Fruit fly (Drosophila melanogaster) whole organism, larva: Measurements from ENCODE around the gene fok.

Experiments used
- noc ChIP-seq: fragments of 200-800 bp; sonication (Bioruptor generic); optimal IDR thresholded peaks from 3 replicates; lab custom pipeline; 2019; ENCODE audit warnings: missing biosample characterization, mild to moderate bottlenecking, missing genetic modification characterization, moderate library complexity

Gene fok

DNA sequence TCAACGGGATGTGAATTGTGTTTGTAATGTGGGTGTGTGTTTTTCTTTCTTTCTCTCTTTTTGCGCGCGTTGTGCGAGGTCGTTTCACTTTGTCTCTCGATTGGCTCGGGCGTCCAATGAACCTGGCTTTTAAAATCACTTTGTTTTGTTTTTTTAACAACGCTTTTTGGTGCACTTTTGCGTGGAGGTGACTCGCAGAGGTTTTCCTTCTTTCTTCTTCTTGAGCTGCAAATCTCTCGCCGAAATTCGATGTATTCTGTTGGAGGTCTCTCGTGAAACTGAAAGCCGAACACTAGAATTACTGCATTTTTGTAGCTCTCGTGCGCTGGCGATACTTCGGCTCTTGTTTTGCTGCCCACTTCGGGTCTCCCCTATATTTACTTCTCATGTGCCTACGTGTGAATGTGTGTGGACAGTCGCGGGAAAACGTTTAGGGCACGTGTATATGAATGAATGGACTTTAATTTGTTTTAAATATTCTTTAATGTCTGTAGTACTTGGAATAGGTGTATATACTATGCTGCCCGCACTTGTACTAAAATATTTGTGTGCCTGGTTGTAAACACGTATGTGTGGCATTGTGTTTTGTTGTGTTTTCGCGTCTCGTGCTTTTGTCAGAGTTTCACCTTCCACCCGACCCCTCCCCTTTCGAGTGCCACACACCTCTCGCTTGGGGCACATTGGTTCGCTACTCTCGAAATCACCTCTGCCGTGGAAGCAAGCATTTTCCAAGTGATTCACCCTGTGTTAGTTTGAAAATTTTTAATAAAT, at the start of gene fok:
TSS of gene fok (minus strand) at position 286 of the 771 bp plus-strand sequence.
- peak; percentile 98 for TF ChIP-seq noc

DNA sequence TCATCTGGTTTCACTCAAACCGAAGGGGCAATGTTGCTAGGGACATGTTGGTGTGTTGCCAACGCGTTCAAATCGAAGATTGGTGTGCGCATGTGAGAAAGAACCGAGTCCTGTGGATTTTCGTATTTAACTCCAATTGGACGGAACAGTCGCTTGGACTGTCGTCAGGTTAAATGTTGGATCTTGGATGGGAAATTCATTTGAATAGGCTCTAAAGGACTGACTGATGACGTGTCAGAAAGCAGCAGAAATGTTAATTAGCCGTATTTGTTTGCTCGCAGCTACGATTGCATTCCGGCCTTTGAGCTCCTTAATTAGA, 36.3 kb upstream of the fok start:
- TF ChIP-seq noc: no peak

- no peak for TF ChIP-seq noc
These were observed 35.7 kb upstream of the fok start for dm6 chr2L:20120388-20121232.

dm6 chr2L:20117752-20118151, 32.9 kb upstream of the fok start:
- TF ChIP-seq noc: no peak

dm6 chr2L:20115865-20116264, 31.0 kb upstream of the fok start:
- no peak for TF ChIP-seq noc

dm6 chr2L:20106595-20106994, 21.7 kb upstream of the fok start:
- TF ChIP-seq noc: no peak

DNA sequence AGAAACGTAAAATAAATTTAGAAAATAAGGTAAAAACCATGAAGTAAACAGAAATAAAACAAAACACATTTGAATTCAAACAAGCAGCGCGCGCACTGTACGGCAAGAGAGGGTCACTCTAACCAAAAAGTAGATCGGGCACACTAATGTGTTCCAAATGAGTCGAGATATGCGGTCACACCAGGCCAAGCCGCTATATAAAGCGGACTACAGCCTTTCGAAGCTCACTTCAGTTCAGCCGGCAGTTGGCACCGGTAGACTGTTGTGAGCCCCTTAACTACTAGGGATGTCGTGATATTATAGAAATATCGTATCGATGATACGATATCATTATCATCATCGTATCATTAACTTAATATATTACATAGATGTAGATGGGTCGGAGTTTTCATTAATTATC, 19.7 kb upstream of the fok start:
- TF ChIP-seq noc: no peak

DNA sequence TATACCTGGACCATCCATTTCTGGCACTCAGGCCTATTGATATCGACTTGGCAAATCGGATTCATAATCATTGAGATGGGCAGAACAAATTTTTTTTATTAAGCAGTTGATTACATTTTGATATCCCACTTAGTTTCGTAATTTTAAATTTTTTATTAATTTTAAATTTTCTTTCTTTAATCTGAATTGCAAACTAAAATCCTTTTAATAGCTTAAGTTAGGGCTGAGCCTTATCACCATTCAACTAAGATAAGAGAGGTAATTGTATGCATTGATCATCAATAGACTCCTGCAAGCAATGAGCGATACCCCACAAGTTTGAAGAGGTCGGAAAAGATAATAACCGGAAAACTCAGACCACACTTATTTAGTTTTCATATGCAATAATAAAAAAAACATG, 19.2 kb upstream of the fok start, which contains the start of gene CG13970:
TSS of gene CG13970 (minus strand) at position 101 of the 400 bp plus-strand sequence.
- TF ChIP-seq noc: no peak

DNA sequence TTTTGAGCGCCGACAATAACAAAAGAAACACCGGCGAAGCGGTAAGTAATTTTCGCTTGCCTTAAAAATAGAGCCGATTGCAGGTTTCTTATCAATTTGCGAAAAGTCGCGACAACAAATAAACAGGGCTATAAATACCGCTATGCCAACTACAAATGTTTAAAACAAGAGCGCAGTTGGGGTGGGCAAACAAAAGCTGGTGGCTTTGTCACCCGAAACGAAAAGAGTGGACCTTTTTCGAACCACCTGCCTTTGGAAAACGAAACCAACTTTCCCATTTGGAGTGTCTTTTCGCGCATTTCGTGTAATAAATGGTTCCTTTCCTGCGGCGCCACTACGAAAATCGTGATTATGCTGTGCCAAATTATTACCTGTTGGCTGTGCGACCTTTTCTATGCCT, 13.3 kb upstream of the fok start:
- peak; percentile 20 for TF ChIP-seq noc

DNA sequence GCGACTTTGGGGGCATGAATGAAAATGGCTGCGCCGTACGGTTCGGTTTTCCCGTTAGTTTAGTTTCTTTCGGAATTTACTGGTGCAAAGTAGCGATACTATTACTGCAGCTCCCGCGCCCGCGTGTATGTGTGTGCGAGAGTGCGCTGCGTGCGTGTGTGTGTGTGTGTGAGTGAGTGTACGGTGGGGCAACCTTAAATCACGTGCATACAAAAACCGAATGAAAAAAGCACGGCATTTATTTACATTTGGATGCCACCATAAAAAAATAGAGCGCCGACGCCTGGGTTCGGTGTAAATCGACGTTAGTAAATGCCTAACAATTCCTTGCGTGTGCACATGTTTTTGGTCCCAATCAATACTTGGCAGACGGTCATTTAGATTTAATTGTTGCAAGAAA, 12.9 kb upstream of the fok start:
- TF ChIP-seq noc: no peak

DNA sequence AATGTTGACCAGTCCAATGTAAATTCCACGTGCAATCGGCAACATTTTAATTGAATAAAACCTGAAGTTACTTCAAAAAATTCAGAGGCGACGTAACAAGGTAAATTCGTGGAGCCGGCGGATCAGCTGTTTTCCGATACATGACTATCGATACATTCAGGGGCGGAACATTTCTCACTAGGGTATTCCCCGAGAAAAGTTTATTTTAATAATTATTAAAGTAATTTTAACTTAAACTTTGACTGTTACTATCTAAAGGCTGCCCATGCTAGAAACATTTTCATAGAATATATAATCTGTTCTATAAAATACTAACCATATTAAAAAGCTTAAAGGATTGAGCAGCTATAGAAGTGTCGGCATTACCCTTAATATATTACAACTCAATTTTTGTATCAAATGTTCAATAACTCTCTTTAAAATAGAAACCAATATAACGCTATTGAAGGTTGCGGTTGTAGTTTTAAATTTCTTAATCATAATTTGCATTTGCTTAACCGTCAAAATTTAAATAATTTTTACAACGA, 12.3 kb upstream of the fok start, which contains the start of the genes mRpS18B and Kua:
TSS of gene mRpS18B (minus strand) at position 149 of the 527 bp plus-strand sequence.
TSS of gene Kua (plus strand) at position 477 of the 527 bp plus-strand sequence.
- peak; percentile 13 for TF ChIP-seq noc

DNA sequence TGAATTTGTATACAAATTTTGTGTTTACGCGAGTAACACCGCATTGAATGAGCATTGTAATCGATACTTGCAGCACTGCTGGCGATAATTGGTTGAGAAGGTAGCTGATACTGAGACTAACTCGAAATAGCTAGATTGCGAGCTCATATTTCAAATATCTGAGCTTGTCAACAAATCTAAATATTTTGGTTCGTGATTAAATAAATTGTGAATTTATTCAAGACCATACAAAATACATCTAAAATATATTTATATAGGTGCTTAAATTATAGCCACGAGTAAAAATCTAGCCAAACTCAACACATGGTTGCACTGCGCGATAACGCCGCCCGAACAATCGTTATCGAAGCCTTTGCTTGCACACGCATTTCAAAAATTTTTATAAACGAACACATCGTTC, 8.9 kb upstream of the fok start, which contains the start of the genes Taf13 and nesd:
TSS of gene Taf13 (minus strand) at position 56 of the 400 bp plus-strand sequence.
TSS of gene nesd (plus strand) at position 179 of the 400 bp plus-strand sequence.
- TF ChIP-seq noc: peak; percentile 22

dm6 chr2L:20091094-20091679, 6.3 kb upstream of the fok start, which contains the start of the genes CG10747 and Pyroxd1:
Gene CG10747 (minus strand): TSS chr2L:20091348.
Gene Pyroxd1 (plus strand): TSS chr2L:20091435.
- peak; percentile 99 for TF ChIP-seq noc

DNA sequence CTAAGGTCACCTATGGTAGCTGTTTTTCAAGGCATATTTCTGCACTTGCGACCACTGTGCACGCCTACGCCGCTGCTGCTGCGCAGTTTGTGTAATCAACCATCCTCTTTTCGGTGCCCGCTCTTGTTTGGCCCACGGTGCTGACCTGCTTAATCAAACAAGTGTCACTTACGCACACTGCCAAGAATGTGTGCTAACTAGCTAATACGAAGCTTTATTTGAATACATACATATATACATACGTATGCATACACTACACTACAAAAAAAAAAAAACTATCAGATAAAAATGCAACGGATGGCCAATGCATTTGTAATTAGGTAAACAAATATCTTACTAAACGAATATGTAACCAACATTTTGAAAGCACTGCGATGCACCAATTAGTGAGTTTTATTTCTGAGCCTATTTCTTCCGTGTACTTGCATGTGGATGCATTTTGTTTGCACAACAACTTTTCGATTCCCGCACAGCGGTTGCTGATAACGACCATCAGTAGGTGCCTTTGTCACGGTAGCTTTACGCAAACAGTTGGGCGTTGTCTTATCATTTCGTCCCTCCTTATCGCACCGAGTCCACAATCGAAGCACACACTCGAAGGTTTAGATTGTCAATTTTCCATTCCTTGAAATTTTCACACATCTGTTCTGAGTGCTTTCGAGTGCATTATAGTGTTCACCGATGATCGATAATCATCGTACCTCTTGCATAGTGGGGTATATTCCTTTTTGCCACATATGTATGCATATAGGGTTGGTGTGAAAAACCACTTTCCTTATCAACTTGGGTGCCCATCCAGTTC, 1.6 kb upstream of the fok start:
- TF ChIP-seq noc: peak; percentile 83

- TF ChIP-seq noc: no peak
These were observed 710 bp downstream of the fok start for dm6 chr2L:20084068-20084651.
